Worm (Caenorhabditis elegans): ENCODE measurements around the gene F40G9.8.

DNA sequence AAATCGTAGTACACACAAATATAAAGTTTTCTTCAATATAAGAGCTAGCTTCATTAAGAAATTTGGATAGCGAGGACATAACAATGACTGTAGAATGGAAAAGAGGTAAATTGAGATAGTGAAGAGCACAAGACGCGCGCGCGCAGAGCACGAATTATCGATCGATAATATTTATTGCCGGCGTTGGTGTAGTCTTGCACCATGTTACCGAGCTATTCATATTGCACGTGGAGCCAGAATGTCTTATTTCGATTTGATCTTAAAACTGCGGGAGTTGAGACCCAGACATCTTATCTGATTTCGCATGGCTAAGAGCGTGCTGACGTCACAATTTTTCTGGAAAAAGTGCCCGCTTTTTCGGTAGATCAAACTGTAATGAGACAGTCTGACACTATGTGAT lies 4.8 kb upstream of the F40G9.8 start, which contains the start of gene F40G9.18:
- TF ChIP-seq ztf-26 (tag; optimal IDR thresholded peaks at IDR 0.05) (no peak), Y53F4B.3 (GFP tag; IDR thresholded peaks at IDR 0.05) (no peak), ceh-79 (tag; optimal IDR thresholded peaks at IDR 0.05) (no peak), lir-1 (GFP tag; conservative IDR thresholded peaks at IDR 0.05) (no peak)
